Worm (Caenorhabditis elegans) whole organism, L2 larva: ENCODE data around the gene F10E9.10.
A peak's percentile ranks its signal among the peaks of the same experiment; 100 is the strongest.
"Not testable (repeated sequence)": the region's sequence is repeated elsewhere in the genome, so short reads cannot be mapped to it uniquely, and the experiment has no call there.

Experiments
- C34F6.9 ChIP-seq: fragments of 150-350 bp; optimal IDR thresholded peaks from 2 replicates; lab custom pipeline; 2014; ENCODE audit warnings: missing biosample characterization, missing genetic modification characterization
- F13H6.1 ChIP-seq: sonication (generic microtip); optimal IDR thresholded peaks from 2 replicates; lab custom pipeline; 2016; ENCODE audit warnings: missing genetic modification characterization, missing compliant biosample characterization
- R02D3.7 ChIP-seq: fragments of 150-350 bp; optimal IDR thresholded peaks from 2 replicates; lab custom pipeline; 2014; ENCODE audit warnings: missing biosample characterization, missing genetic modification characterization
- Y55F3AM.14 ChIP-seq: fragments of 200-800 bp; sonication (Bioruptor generic); optimal IDR thresholded peaks from 2 replicates; lab custom pipeline; 2018; ENCODE audit warnings: mild to moderate bottlenecking, missing genetic modification characterization, missing compliant biosample characterization
- aly-2 ChIP-seq: fragments of 150-350 bp; optimal IDR thresholded peaks from 2 replicates; lab custom pipeline; 2014; ENCODE audit warnings: missing biosample characterization, missing genetic modification characterization
- ama-1 ChIP-seq: fragments of 150-350 bp; optimal IDR thresholded peaks from 2 replicates; lab custom pipeline; 2018; ENCODE audit warnings: inconsistent platforms
- ceh-16 ChIP-seq: fragments of 150-350 bp; optimal IDR thresholded peaks from 2 replicates; lab custom pipeline; 2014; ENCODE audit warnings: missing biosample characterization, missing genetic modification characterization
- crh-2 ChIP-seq: sonication (generic microtip); optimal IDR thresholded peaks from 2 replicates; lab custom pipeline; 2017; ENCODE audit warnings: missing biosample characterization, missing genetic modification characterization
- dmd-4 ChIP-seq: sonication (generic microtip); optimal IDR thresholded peaks from 2 replicates; lab custom pipeline; 2017; ENCODE audit warnings: missing biosample characterization, missing genetic modification characterization
- elt-1 ChIP-seq: fragments of 150-350 bp; optimal IDR thresholded peaks from 2 replicates; lab custom pipeline; 2014; ENCODE audit warnings: missing biosample characterization, missing genetic modification characterization
- elt-3 ChIP-seq: sonication (generic microtip); optimal IDR thresholded peaks from 2 replicates; lab custom pipeline; 2017; ENCODE audit warnings: missing biosample characterization, missing genetic modification characterization
- fos-1 ChIP-seq: fragments of 150-350 bp; optimal IDR thresholded peaks from 2 replicates; lab custom pipeline; 2014; ENCODE audit warnings: missing biosample characterization, missing genetic modification characterization
- lin-11 ChIP-seq: fragments of 150-350 bp; sonication (generic microtip); optimal IDR thresholded peaks from 2 replicates; lab custom pipeline; 2014; ENCODE audit warnings: missing biosample characterization, missing genetic modification characterization, inconsistent platforms, mixed read lengths
- lin-13 ChIP-seq: fragments of 150-350 bp; optimal IDR thresholded peaks from 2 replicates; lab custom pipeline; 2014; ENCODE audit warnings: missing biosample characterization, missing genetic modification reagents, missing genetic modification characterization
- lin-39 ChIP-seq: fragments of 150-350 bp; optimal IDR thresholded peaks from 2 replicates; lab custom pipeline; 2014; ENCODE audit warnings: missing biosample characterization, missing genetic modification reagents, missing genetic modification characterization
- lsy-2 ChIP-seq, 2 experiments: fragments of 150-350 bp in 1 of 2; sonication (generic microtip) in 1 of 2; optimal IDR thresholded peaks; 2 replicates each; lab custom pipeline; 2014 to 2017; ENCODE audit warnings: missing biosample characterization in 2 of 2, missing genetic modification characterization in 2 of 2
- mdl-1 ChIP-seq, 2 experiments: fragments of 150-350 bp in 1 of 2; sonication (generic microtip) in 1 of 2; optimal IDR thresholded peaks; 2 replicates each; lab custom pipeline; 2017; ENCODE audit warnings: missing biosample characterization in 2 of 2, missing genetic modification characterization in 2 of 2
- nhr-10 ChIP-seq: sonication (generic microtip); optimal IDR thresholded peaks from 2 replicates; lab custom pipeline; 2017; ENCODE audit warnings: missing biosample characterization, missing genetic modification characterization
- nhr-12 ChIP-seq: fragments of 150-350 bp; optimal IDR thresholded peaks from 2 replicates; lab custom pipeline; 2014; ENCODE audit warnings: missing biosample characterization, missing genetic modification characterization
- nhr-129 ChIP-seq: fragments of 150-350 bp; optimal IDR thresholded peaks from 2 replicates; lab custom pipeline; 2014; ENCODE audit warnings: missing biosample characterization, missing genetic modification characterization
- nhr-21 ChIP-seq: fragments of 150-350 bp; optimal IDR thresholded peaks from 2 replicates; lab custom pipeline; 2014; ENCODE audit warnings: missing biosample characterization, missing genetic modification characterization
- nhr-237 ChIP-seq: fragments of 150-350 bp; optimal IDR thresholded peaks from 2 replicates; lab custom pipeline; 2014; ENCODE audit warnings: missing biosample characterization, missing genetic modification characterization
- nhr-25 ChIP-seq: fragments of 150-350 bp; sonication (generic microtip); optimal IDR thresholded peaks from 3 replicates; lab custom pipeline; 2014; ENCODE audit warnings: missing biosample characterization, missing genetic modification characterization
- nhr-77 ChIP-seq: fragments of 150-350 bp; optimal IDR thresholded peaks from 2 replicates; lab custom pipeline; 2014; ENCODE audit warnings: missing biosample characterization, missing genetic modification characterization
- peb-1 ChIP-seq: fragments of 150-350 bp; optimal IDR thresholded peaks from 2 replicates; lab custom pipeline; 2014; ENCODE audit warnings: missing biosample characterization, missing genetic modification characterization
- sem-4 ChIP-seq: fragments of 150-350 bp; optimal IDR thresholded peaks from 2 replicates; lab custom pipeline; 2014; ENCODE audit warnings: missing biosample characterization, missing genetic modification reagents, missing genetic modification characterization
- skn-1 ChIP-seq: sonication (generic microtip); optimal IDR thresholded peaks from 2 replicates; lab custom pipeline; 2017; ENCODE audit warnings: missing biosample characterization, missing genetic modification characterization
- sma-3 ChIP-seq: sonication (generic microtip); optimal IDR thresholded peaks from 2 replicates; lab custom pipeline; 2016; ENCODE audit warnings: missing genetic modification reagents, missing genetic modification characterization, missing compliant biosample characterization
- sma-9 ChIP-seq, 2 experiments: fragments of 150-350 bp in 1 of 2; sonication (generic microtip) in 1 of 2; optimal IDR thresholded peaks; 2 replicates each; lab custom pipeline; 2014 to 2016; ENCODE audit warnings: missing genetic modification characterization in 2 of 2, mild to moderate bottlenecking in 1 of 2, missing biosample characterization in 1 of 2, missing compliant biosample characterization in 1 of 2, missing genetic modification reagents in 1 of 2, moderate library complexity in 1 of 2
- snpc-4 ChIP-seq: fragments of 150-350 bp; optimal IDR thresholded peaks from 2 replicates; lab custom pipeline; 2014; ENCODE audit warnings: missing biosample characterization, missing genetic modification characterization
- unc-55 ChIP-seq: fragments of 150-350 bp; sonication (generic microtip); optimal IDR thresholded peaks from 3 replicates; lab custom pipeline; 2014; ENCODE audit warnings: missing biosample characterization, missing genetic modification reagents, missing genetic modification characterization
- unc-62 ChIP-seq: fragments of 150-350 bp; optimal IDR thresholded peaks from 2 replicates; lab custom pipeline; 2014; ENCODE audit warnings: missing biosample characterization, missing genetic modification reagents, missing genetic modification characterization
- zag-1 ChIP-seq: fragments of 150-350 bp; optimal IDR thresholded peaks from 2 replicates; lab custom pipeline; 2014; ENCODE audit warnings: missing biosample characterization, missing genetic modification characterization
- ztf-1 ChIP-seq: fragments of 200-800 bp; sonication (Bioruptor generic); conservative IDR thresholded peaks from 2 replicates; pipeline ENCODE4 v1.3.6; 2022; ENCODE audit warnings: missing genetic modification characterization, missing compliant biosample characterization
- ztf-11 ChIP-seq: sonication (generic microtip); optimal IDR thresholded peaks from 2 replicates; lab custom pipeline; 2017; ENCODE audit warnings: missing biosample characterization, missing genetic modification characterization
- ztf-4 ChIP-seq: fragments of 150-350 bp; optimal IDR thresholded peaks from 2 replicates; lab custom pipeline; 2014; ENCODE audit warnings: missing biosample characterization, missing genetic modification characterization

Gene F10E9.10

DNA sequence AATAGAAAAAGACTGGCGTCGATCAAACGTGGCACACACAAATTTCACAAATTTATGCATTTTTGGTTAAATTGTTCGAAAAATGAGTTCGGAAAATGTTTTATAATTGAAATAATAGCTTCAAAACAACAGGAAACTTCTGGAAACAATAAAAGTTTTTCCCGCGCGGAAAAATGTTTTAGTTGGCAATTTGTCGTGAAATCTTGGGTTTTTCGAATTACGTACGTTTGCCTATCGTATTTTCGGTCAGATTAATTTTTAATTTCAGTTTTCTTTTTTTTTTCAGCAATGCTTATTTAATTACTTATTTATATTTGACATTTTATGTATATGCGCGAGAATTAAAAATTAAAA lies 35.4 kb upstream of the F10E9.10 start:
- no peak for TF ChIP-seq unc-62 (GFP tag; lab: Kevin White, UChicago)
- TF ChIP-seq C34F6.9 (tag; lab: Kevin White, UChicago), result no peak
- TF ChIP-seq Y55F3AM.14 (GFP tag; lab: Kevin White, UChicago), result no peak
- no peak for TF ChIP-seq snpc-4 (tag; lab: Kevin White, UChicago)
- no peak for TF ChIP-seq F13H6.1 (tag; lab: Kevin White, UChicago)
- TF ChIP-seq nhr-12, result no peak
- no peak for TF ChIP-seq sma-9 (GFP tag; optimal IDR thresholded peaks at IDR 0.05; lab: Kevin White, UChicago)
- TF ChIP-seq sma-9 (tag; optimal IDR thresholded peaks at IDR 0.05; lab: Kevin White, UChicago), result no peak
- TF ChIP-seq nhr-21 (tag; lab: Kevin White, UChicago), result no peak
- TF ChIP-seq ztf-11 (tag; lab: Kevin White, UChicago), result no peak
- TF ChIP-seq nhr-237, result no peak
- TF ChIP-seq lin-39 (tag; lab: Kevin White, UChicago), result no peak
- TF ChIP-seq peb-1 (tag; lab: Kevin White, UChicago), result no peak
- no peak for TF ChIP-seq aly-2

ce11 chrIII:8354644-8355461 lies 34.8 kb upstream of the F10E9.10 start, which contains the start of gene unc-116:
unc-116 (minus strand) TSS chrIII:8355174.
- no peak for TF ChIP-seq elt-3 (tag; lab: Kevin White, UChicago)
- peak; percentile 51 for TF ChIP-seq crh-2 (tag; lab: Kevin White, UChicago)
- TF ChIP-seq lsy-2 (tag; optimal IDR thresholded peaks at IDR 0.05; lab: Kevin White, UChicago), result peak; percentile 46 to 71
- TF ChIP-seq nhr-77 (tag; lab: Kevin White, UChicago), result no peak
- peak; percentile 91 for TF ChIP-seq nhr-129 (tag; lab: Kevin White, UChicago)
- TF ChIP-seq lin-13 (GFP tag; lab: Kevin White, UChicago), result peak; percentile 51
- TF ChIP-seq unc-55 (GFP tag; lab: Kevin White, UChicago), result peak; percentile 92
- TF ChIP-seq nhr-25 (tag; lab: Kevin White, UChicago), result peak; percentile 2
- no peak for TF ChIP-seq ztf-1
- peak; percentile 1 for TF ChIP-seq sem-4 (tag; lab: Kevin White, UChicago)
- peak; percentile 16 to 70 for TF ChIP-seq mdl-1 (tag; optimal IDR thresholded peaks at IDR 0.05; lab: Kevin White, UChicago)
- TF ChIP-seq F13H6.1 (tag; lab: Kevin White, UChicago), result no peak
- no peak for TF ChIP-seq elt-1
- TF ChIP-seq ztf-4 (tag; lab: Kevin White, UChicago), result peak; percentile 55
- peak; percentile 78 for TF ChIP-seq C34F6.9 (tag; lab: Kevin White, UChicago)
- TF ChIP-seq fos-1 (tag; lab: Kevin White, UChicago), result no peak
- TF ChIP-seq skn-1, result no peak
- TF ChIP-seq ama-1 (lab: Kevin White, UChicago), result no peak
- no peak for TF ChIP-seq nhr-10 (tag; lab: Kevin White, UChicago)
- no peak for TF ChIP-seq dmd-4 (tag; lab: Kevin White, UChicago)
- peak; percentile 67 for TF ChIP-seq sma-9 (GFP tag; optimal IDR thresholded peaks at IDR 0.05; lab: Kevin White, UChicago)
- TF ChIP-seq sma-9 (tag; optimal IDR thresholded peaks at IDR 0.05; lab: Kevin White, UChicago), result no peak
- no peak for TF ChIP-seq R02D3.7
- peak; percentile 27 for TF ChIP-seq snpc-4 (tag; lab: Kevin White, UChicago)
- peak; percentile 54 for TF ChIP-seq zag-1 (tag; lab: Kevin White, UChicago)
- TF ChIP-seq, all 48 proteins: peak for 13

ce11 chrIII:8347822-8348221 lies 27.7 kb upstream of the F10E9.10 start, which contains the start of gene clc-29:
clc-29 (minus strand) TSS chrIII:8347922.
- not testable (repeated sequence) for TF ChIP-seq lin-13 (GFP tag; lab: Kevin White, UChicago); sma-3; ztf-4 (tag; lab: Kevin White, UChicago)

- TF ChIP-seq ceh-16; elt-3 (tag; lab: Kevin White, UChicago); lin-11 (tag; lab: Kevin White, UChicago): not testable (repeated sequence)
Observed at ce11 chrIII:8344283-8344682, 24.2 kb upstream of the F10E9.10 start, which contains the start of gene ZC262.7. ZC262.7 (minus strand) TSS chrIII:8344336.
